Fruit fly (Drosophila melanogaster) whole organism, embryonic: ENCODE results near the gene CG13258.

Experiments
- Antp ChIP-seq: fragments of 200-800 bp; sonication (Bioruptor generic); optimal IDR thresholded peaks from 3 replicates; lab custom pipeline; 2016; ENCODE audit warnings: missing biosample characterization, missing genetic modification characterization
- Atf-2 ChIP-seq: fragments of 200-800 bp; sonication (Bioruptor generic); optimal IDR thresholded peaks from 2 replicates; lab custom pipeline; 2016; ENCODE audit warnings: missing biosample characterization, missing genetic modification characterization
- Blimp-1 ChIP-seq: fragments of 200-800 bp; sonication (Bioruptor generic); optimal IDR thresholded peaks from 3 replicates; lab custom pipeline; 2018; ENCODE audit warnings: missing biosample characterization, missing genetic modification characterization, mild to moderate bottlenecking, moderate library complexity, missing genetic modification reagents
- CG10321 ChIP-seq: fragments of 200-800 bp; sonication (Bioruptor generic); IDR thresholded peaks from 2 replicates; pipeline ENCODE4 v1.3.6; 2022; ENCODE audit warnings: missing biosample characterization, missing genetic modification characterization
- CG11696 ChIP-seq: fragments of 200-800 bp; sonication (Bioruptor generic); IDR thresholded peaks from 2 replicates; pipeline ENCODE4 v1.3.6; 2022; ENCODE audit warnings: missing biosample characterization, missing genetic modification characterization
- CG13123 ChIP-seq: fragments of 200-800 bp; sonication (Bioruptor generic); optimal IDR thresholded peaks from 2 replicates; lab custom pipeline; 2016; ENCODE audit warnings: missing biosample characterization, missing genetic modification characterization
- CG18262 ChIP-seq: fragments of 200-800 bp; optimal IDR thresholded peaks from 3 replicates; lab custom pipeline; 2019; ENCODE audit warnings: missing biosample characterization, mild to moderate bottlenecking, missing genetic modification characterization, moderate library complexity
- CG2120 ChIP-seq: fragments of 200-800 bp; sonication (Bioruptor generic); optimal IDR thresholded peaks from 3 replicates; lab custom pipeline; 2016; ENCODE audit warnings: missing biosample characterization, missing genetic modification characterization
- CG32767 ChIP-seq: fragments of 200-800 bp; sonication (Bioruptor generic); IDR thresholded peaks from 2 replicates; pipeline ENCODE4 v1.3.6; 2022; ENCODE audit warnings: missing biosample characterization, missing genetic modification characterization
- CG3847 ChIP-seq: fragments of 200-800 bp; sonication (Bioruptor generic); IDR thresholded peaks from 2 replicates; pipeline ENCODE4 v1.3.6; 2022; ENCODE audit warnings: missing biosample characterization, missing genetic modification characterization
- CG3995 ChIP-seq: fragments of 200-800 bp; sonication (Bioruptor generic); optimal IDR thresholded peaks from 3 replicates; lab custom pipeline; 2016; ENCODE audit warnings: missing biosample characterization, missing genetic modification characterization
- CG4328 ChIP-seq: fragments of 200-800 bp; sonication (Bioruptor generic); optimal IDR thresholded peaks from 3 replicates; lab custom pipeline; 2017; ENCODE audit warnings: missing biosample characterization, missing genetic modification reagents, missing genetic modification characterization
- CG5245 ChIP-seq: fragments of 200-800 bp; sonication (Bioruptor generic); optimal IDR thresholded peaks from 3 replicates; lab custom pipeline; 2016; ENCODE audit warnings: missing biosample characterization, missing genetic modification characterization
- CG6272 ChIP-seq: fragments of 200-800 bp; sonication (Bioruptor generic); IDR thresholded peaks from 2 replicates; pipeline ENCODE4 v1.3.6; 2022; ENCODE audit warnings: missing biosample characterization, missing genetic modification characterization
- CG7372 ChIP-seq: fragments of 200-800 bp; sonication (Bioruptor generic); IDR thresholded peaks from 2 replicates; pipeline ENCODE4 v1.3.6; 2022; ENCODE audit warnings: missing biosample characterization, missing genetic modification characterization
- CG8281 ChIP-seq: fragments of 200-800 bp; sonication (Bioruptor generic); optimal IDR thresholded peaks from 2 replicates; lab custom pipeline; 2018; ENCODE audit warnings: missing biosample characterization, mild to moderate bottlenecking, missing genetic modification characterization, moderate library complexity
- CG9215 ChIP-seq: fragments of 200-800 bp; sonication (Bioruptor generic); IDR thresholded peaks from 2 replicates; pipeline ENCODE4 v1.3.6; 2022; ENCODE audit warnings: missing biosample characterization, missing genetic modification characterization
- CG9932 ChIP-seq: fragments of 200-800 bp; sonication (Bioruptor generic); IDR thresholded peaks from 2 replicates; pipeline ENCODE4 v1.3.6; 2022; ENCODE audit warnings: missing biosample characterization, missing genetic modification characterization
- Fer3 ChIP-seq: fragments of 200-800 bp; sonication (Bioruptor generic); optimal IDR thresholded peaks from 2 replicates; lab custom pipeline; 2018; ENCODE audit warnings: missing biosample characterization, mild to moderate bottlenecking, missing genetic modification characterization, moderate library complexity
- H2.0 ChIP-seq: fragments of 200-800 bp; sonication (Bioruptor generic); IDR thresholded peaks from 2 replicates; pipeline ENCODE4 v1.3.6; 2022; ENCODE audit warnings: missing biosample characterization, missing genetic modification characterization
- HLH54F ChIP-seq: fragments of 200-800 bp; sonication (Bioruptor generic); optimal IDR thresholded peaks from 3 replicates; lab custom pipeline; 2016; ENCODE audit warnings: missing biosample characterization, missing genetic modification characterization
- HmgZ ChIP-seq: fragments of 200-800 bp; sonication (Bioruptor generic); optimal IDR thresholded peaks from 2 replicates; lab custom pipeline; 2018; ENCODE audit warnings: missing biosample characterization, mild to moderate bottlenecking, missing genetic modification characterization
- Lhr ChIP-seq: fragments of 200-800 bp; sonication (Bioruptor generic); optimal IDR thresholded peaks from 3 replicates; lab custom pipeline; 2017; ENCODE audit warnings: mild to moderate bottlenecking, missing biosample characterization, missing genetic modification reagents, missing genetic modification characterization
- Lpt ChIP-seq: fragments of >200 bp; optimal IDR thresholded peaks from 2 replicates; lab custom pipeline; 2018; ENCODE audit warnings: missing biosample characterization, missing genetic modification characterization
- Sry-δ ChIP-seq: fragments of 200-800 bp; sonication (Bioruptor generic); optimal IDR thresholded peaks from 2 replicates; lab custom pipeline; 2016; ENCODE audit warnings: missing biosample characterization, missing genetic modification characterization
- TFAM ChIP-seq: fragments of 200-800 bp; sonication (Bioruptor generic); optimal IDR thresholded peaks from 2 replicates; lab custom pipeline; 2017; ENCODE audit warnings: missing biosample characterization, missing genetic modification characterization, inconsistent platforms
- Trl ChIP-seq, 3 experiments: fragments of >200 bp in 2 of 3; fragments of 200-800 bp in 1 of 3; sonication (Bioruptor generic) in 1 of 3; optimal IDR thresholded peaks; 2 replicates in 1 of 3; 3 replicates in 2 of 3; lab custom pipeline; 2016 to 2017; ENCODE audit warnings: missing biosample characterization in 1 of 3, missing genetic modification characterization in 1 of 3
- Vsx1 ChIP-seq: fragments of 200-800 bp; sonication (Bioruptor generic); optimal IDR thresholded peaks from 2 replicates; lab custom pipeline; 2017; ENCODE audit warnings: missing biosample characterization, mild to moderate bottlenecking, missing genetic modification characterization, missing genetic modification reagents
- ase ChIP-seq: fragments of 200-800 bp; sonication (Bioruptor generic); IDR thresholded peaks from 3 replicates; pipeline ENCODE4 v1.3.6; 2022; ENCODE audit warnings: missing biosample characterization, missing genetic modification characterization
- ci ChIP-seq: fragments of 200-800 bp; sonication (Bioruptor generic); IDR thresholded peaks from 3 replicates; pipeline ENCODE4 v1.3.6; 2022; ENCODE audit warnings: missing biosample characterization, missing genetic modification characterization
- corto ChIP-seq: fragments of 200-800 bp; sonication (Bioruptor generic); optimal IDR thresholded peaks from 2 replicates; lab custom pipeline; 2016; ENCODE audit warnings: missing biosample characterization, mild to moderate bottlenecking, missing genetic modification characterization, moderate library complexity
- exex ChIP-seq: fragments of 200-800 bp; sonication (Bioruptor generic); optimal IDR thresholded peaks from 4 replicates; lab custom pipeline; 2018; ENCODE audit warnings: missing biosample characterization, mild to moderate bottlenecking, missing genetic modification characterization, moderate library complexity
- fd96Cb ChIP-seq: fragments of 200-800 bp; sonication (Bioruptor generic); optimal IDR thresholded peaks from 2 replicates; lab custom pipeline; 2018; ENCODE audit warnings: missing biosample characterization, mild to moderate bottlenecking, missing genetic modification characterization, moderate library complexity
- gfzf ChIP-seq: fragments of 200-800 bp; sonication (Bioruptor generic); optimal IDR thresholded peaks from 2 replicates; lab custom pipeline; 2016; ENCODE audit warnings: missing biosample characterization, mild to moderate bottlenecking, missing genetic modification characterization, moderate library complexity
- hkb ChIP-seq, 2 experiments: fragments of 200-800 bp in 1 of 2; fragments of >200 bp in 1 of 2; sonication (Bioruptor generic) in 1 of 2; IDR thresholded peaks in 1 of 2; optimal IDR thresholded peaks in 1 of 2; 2 replicates each; pipeline versions ENCODE4 v1.3.6 to Lab custom; 2017 to 2022; ENCODE audit warnings: missing biosample characterization in 1 of 2, missing genetic modification characterization in 1 of 2
- klu ChIP-seq: fragments of 200-800 bp; sonication (Bioruptor generic); IDR thresholded peaks from 2 replicates; pipeline ENCODE4 v1.3.6; 2022; ENCODE audit warnings: missing biosample characterization, missing genetic modification characterization
- nau ChIP-seq: fragments of 200-800 bp; sonication (Bioruptor generic); optimal IDR thresholded peaks from 3 replicates; lab custom pipeline; 2017; ENCODE audit warnings: missing biosample characterization, mild to moderate bottlenecking, missing genetic modification characterization, missing genetic modification reagents
- nerfin-2 ChIP-seq: fragments of 200-800 bp; sonication (Bioruptor generic); IDR thresholded peaks from 2 replicates; pipeline ENCODE4 v1.3.6; 2022; ENCODE audit warnings: missing biosample characterization, missing genetic modification characterization; ENCODE audit not compliant: partially characterized antibody
- nom ChIP-seq: fragments of 200-800 bp; sonication (Bioruptor generic); optimal IDR thresholded peaks from 2 replicates; lab custom pipeline; 2017; ENCODE audit warnings: missing biosample characterization, missing genetic modification characterization, mild to moderate bottlenecking, moderate library complexity, missing genetic modification reagents
- oc ChIP-seq: fragments of 200-800 bp; sonication (Bioruptor generic); optimal IDR thresholded peaks from 2 replicates; lab custom pipeline; 2018; ENCODE audit warnings: missing biosample characterization, mild to moderate bottlenecking, missing genetic modification characterization, moderate library complexity
- pb ChIP-seq: fragments of 200-800 bp; sonication (Bioruptor generic); optimal IDR thresholded peaks from 3 replicates; lab custom pipeline; 2016; ENCODE audit warnings: missing biosample characterization, missing genetic modification characterization
- pita ChIP-seq: fragments of 200-800 bp; sonication (Bioruptor generic); optimal IDR thresholded peaks from 2 replicates; lab custom pipeline; 2017; ENCODE audit warnings: missing biosample characterization, mild to moderate bottlenecking, missing genetic modification characterization
- ro ChIP-seq: fragments of 200-800 bp; sonication (Bioruptor generic); IDR thresholded peaks from 2 replicates; pipeline ENCODE4 v1.3.6; 2022; ENCODE audit warnings: missing biosample characterization, missing genetic modification characterization
- seq ChIP-seq: fragments of 200-800 bp; sonication (Bioruptor generic); IDR thresholded peaks from 2 replicates; pipeline ENCODE4 v1.3.6; 2022; ENCODE audit warnings: missing biosample characterization, missing genetic modification characterization
- sisA ChIP-seq: fragments of 200-800 bp; sonication (Bioruptor generic); IDR thresholded peaks from 2 replicates; pipeline ENCODE4 v1.3.6; 2022; ENCODE audit warnings: missing biosample characterization, missing genetic modification characterization
- stc ChIP-seq: fragments of 200-800 bp; sonication (Bioruptor generic); IDR thresholded peaks from 2 replicates; pipeline ENCODE4 v1.3.6; 2022; ENCODE audit warnings: missing biosample characterization, missing genetic modification characterization
- wek ChIP-seq: fragments of 200-800 bp; sonication (Bioruptor generic); optimal IDR thresholded peaks from 3 replicates; lab custom pipeline; 2018; ENCODE audit warnings: missing biosample characterization, mild to moderate bottlenecking, missing genetic modification characterization, moderate library complexity
- wor ChIP-seq: fragments of 200-800 bp; sonication (Bioruptor generic); IDR thresholded peaks from 2 replicates; pipeline ENCODE4 v1.3.6; 2022; ENCODE audit warnings: missing biosample characterization, missing genetic modification characterization
- zf30C ChIP-seq: fragments of 200-800 bp; sonication (Bioruptor generic); optimal IDR thresholded peaks from 3 replicates; lab custom pipeline; 2018; ENCODE audit warnings: missing biosample characterization, mild to moderate bottlenecking, missing genetic modification characterization
- zfh2 ChIP-seq: fragments of 200-800 bp; sonication (Bioruptor generic); optimal IDR thresholded peaks from 2 replicates; lab custom pipeline; 2016; ENCODE audit warnings: missing biosample characterization, missing genetic modification characterization

The CG13258 gene

DNA sequence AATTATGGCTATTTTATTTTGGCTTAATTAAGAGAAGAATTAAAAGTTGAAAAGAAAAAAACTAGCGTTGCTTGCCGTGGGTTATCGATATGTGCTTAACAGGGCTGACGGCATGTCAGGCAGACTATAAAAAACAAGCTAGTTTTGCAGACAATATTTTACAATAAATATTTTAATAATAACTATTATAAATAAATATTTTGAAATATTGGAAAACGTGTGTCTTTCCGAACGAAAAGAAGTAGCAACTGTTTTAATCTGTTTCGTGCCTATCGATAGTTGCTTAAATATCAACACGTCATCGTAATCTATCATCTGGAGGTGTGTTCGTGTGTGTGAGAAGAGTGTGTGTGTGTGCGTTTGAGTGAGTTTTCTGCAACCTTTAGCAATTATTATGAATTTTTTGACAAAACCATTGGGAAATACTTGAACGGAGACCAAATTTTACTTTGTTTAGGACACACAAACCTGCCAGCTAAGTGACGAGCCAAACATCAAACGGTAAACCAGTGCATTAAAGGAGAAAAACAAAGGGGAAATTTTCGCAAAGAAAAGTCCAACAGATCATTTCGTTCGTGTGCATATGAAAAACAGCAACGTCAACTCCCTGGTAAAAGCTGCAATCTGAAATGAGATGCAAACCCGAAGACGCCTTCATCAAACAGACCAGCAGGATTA is 14.3 kb upstream of the CG13258 start, which contains the start of the genes CG5861 and Syx5 (continued):
- TF ChIP-seq CG13123 (GFP tag; lab: Kevin White, UChicago) = no peak
- TF ChIP-seq Sry-δ (GFP tag; lab: Kevin White, UChicago) = peak; percentile 58
- peak; percentile 77 for TF ChIP-seq nerfin-2 (GFP tag; lab: Robert Waterston, UW)
- TF ChIP-seq CG9932 (GFP tag; lab: Robert Waterston, UW) = peak; percentile 88
- no peak for TF ChIP-seq stc (GFP tag; lab: Robert Waterston, UW)
- no peak for TF ChIP-seq CG8281
- TF ChIP-seq hkb (optimal IDR thresholded peaks at IDR 0.05; lab: Kevin White, UChicago) = no peak
- peak; percentile 66 for TF ChIP-seq hkb (GFP tag; IDR thresholded peaks at IDR 0.05; lab: Robert Waterston, UW)
- TF ChIP-seq pita (GFP tag; lab: Kevin White, UChicago) = no peak
- no peak for TF ChIP-seq Lhr (GFP tag; lab: Kevin White, UChicago)
- no peak for TF ChIP-seq Antp (GFP tag; lab: Kevin White, UChicago)
- TF ChIP-seq CG4328 (GFP tag; lab: Kevin White, UChicago) = peak; percentile 52
- no peak for TF ChIP-seq Lpt (GFP tag; lab: Kevin White, UChicago)
- no peak for TF ChIP-seq pb (GFP tag; lab: Kevin White, UChicago)
- no peak; the same call in none of the 2 replicates for TF ChIP-seq CG3847 (GFP tag; lab: Robert Waterston, UW)
- TF ChIP-seq CG5245 (GFP tag; lab: Kevin White, UChicago) = no peak
- peak; percentile 63 for TF ChIP-seq exex (tag; lab: Kevin White, UChicago)
- no peak for TF ChIP-seq Trl (optimal IDR thresholded peaks at IDR 0.05; lab: Kevin White, UChicago)
- no peak for TF ChIP-seq Trl (GFP tag; optimal IDR thresholded peaks at IDR 0.05; lab: Kevin White, UChicago)
- no peak for TF ChIP-seq Atf-2 (GFP tag; lab: Kevin White, UChicago)
- TF ChIP-seq zfh2 (GFP tag; lab: Kevin White, UChicago) = peak; percentile 28
- TF ChIP-seq ro = no peak
- TF ChIP-seq nom (GFP tag; lab: Kevin White, UChicago) = peak; percentile 24
- peak; percentile 26 for TF ChIP-seq fd96Cb
- peak; percentile 53 for TF ChIP-seq nau (GFP tag; lab: Kevin White, UChicago)
- TF ChIP-seq CG11696 = no peak
- no peak for TF ChIP-seq HLH54F (GFP tag; lab: Kevin White, UChicago)
- TF ChIP-seq CG6272 (GFP tag; lab: Robert Waterston, UW) = 0 out of 2 replicates have a peak, but pooled peaks have one; percentile 59
- no peak for TF ChIP-seq CG10321 (GFP tag; lab: Robert Waterston, UW)
- TF ChIP-seq ci = no peak
- no peak for TF ChIP-seq CG32767
- no peak for TF ChIP-seq corto (GFP tag; lab: Kevin White, UChicago)
- no peak for TF ChIP-seq TFAM (GFP tag; lab: Kevin White, UChicago)
- TF ChIP-seq gfzf (GFP tag; lab: Kevin White, UChicago) = no peak
- peak; percentile 62 for TF ChIP-seq CG18262
- peak; percentile 86 for TF ChIP-seq HmgZ (tag; lab: Kevin White, UChicago)
- peak; percentile 46 for TF ChIP-seq sisA
- TF ChIP-seq seq (GFP tag; lab: Robert Waterston, UW) = no peak
- TF ChIP-seq oc (tag; lab: Kevin White, UChicago) = no peak
- no peak for TF ChIP-seq H2.0
- TF ChIP-seq wor (GFP tag; lab: Robert Waterston, UW) = no peak
- peak; percentile 47 for TF ChIP-seq Vsx1
- TF ChIP-seq CG2120 = peak; percentile 63
- TF ChIP-seq wek = no peak
- no peak; the same call in 1 of the 2 replicates for TF ChIP-seq CG9215 (GFP tag; lab: Robert Waterston, UW)
- peak; percentile 18 for TF ChIP-seq CG3995 (GFP tag; lab: Kevin White, UChicago)
- TF ChIP-seq klu = no peak
- peak; percentile 60 for TF ChIP-seq Fer3
- TF ChIP-seq ase (GFP tag; lab: Robert Waterston, UW) = no peak
- TF ChIP-seq Blimp-1 (GFP tag; lab: Kevin White, UChicago) = no peak
- no peak for TF ChIP-seq zf30C (GFP tag; lab: Kevin White, UChicago)
- 0 out of 2 replicates have a peak, but pooled peaks have one; percentile 30 for TF ChIP-seq CG7372 (GFP tag; lab: Robert Waterston, UW)
